Fruit fly (Drosophila melanogaster): Measurements from ENCODE around the gene D19A.

Gene D19A

DNA sequence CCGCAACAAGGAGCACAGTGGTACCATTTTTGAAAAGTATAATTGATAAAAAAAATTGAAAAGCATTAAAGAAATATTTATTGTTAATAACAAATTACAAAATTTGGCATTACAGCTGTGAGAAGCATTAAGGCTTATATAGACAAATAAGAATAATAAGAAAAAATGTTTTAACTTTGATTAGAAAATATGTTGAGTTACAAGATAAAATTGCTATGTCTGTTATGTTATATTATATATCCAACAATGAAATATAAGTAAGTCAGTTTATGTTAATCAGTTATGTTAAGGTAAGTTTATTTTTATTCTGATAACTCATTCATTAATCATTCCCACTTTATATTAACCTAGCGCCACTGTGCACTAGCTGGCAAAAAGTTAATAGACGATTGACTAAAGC lies 29.1 kb downstream of the D19A start:
- TF ChIP-seq svp (GFP tag) (peak; percentile 47), Lpt (GFP tag; optimal IDR thresholded peaks at IDR 0.05) (no peak)

DNA sequence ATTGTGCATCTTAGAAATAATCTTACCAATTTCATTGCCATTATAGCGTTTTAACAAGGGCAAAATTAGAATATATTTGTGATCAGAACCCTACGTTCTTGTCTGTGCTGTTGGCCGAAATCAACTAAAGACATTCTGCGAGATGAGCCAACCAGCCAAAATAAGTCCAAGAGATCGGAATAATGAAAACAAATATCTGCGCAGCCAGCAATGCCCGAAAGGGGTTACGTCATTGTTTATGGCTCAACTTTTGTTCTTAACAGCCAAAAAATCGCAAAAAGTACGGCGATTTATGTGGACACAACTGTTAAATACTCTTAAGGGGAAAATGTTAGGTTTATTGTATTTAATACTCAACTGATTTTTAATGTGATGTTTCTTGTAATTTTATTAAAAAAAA lies 30.4 kb downstream of the D19A start, which contains the start of gene Cpr65Ay:
Gene Cpr65Ay (minus strand): TSS at position 101 of the 400 bp plus-strand sequence.
- TF ChIP-seq cyc (GFP tag; optimal IDR thresholded peaks at IDR 0.05) (no peak), fd85E (GFP tag; optimal IDR thresholded peaks at IDR 0.05) (no peak), CG6163 (GFP tag; IDR thresholded peaks at IDR 0.05) (no peak), Sox14 (GFP tag; optimal IDR thresholded peaks at IDR 0.05) (no peak), OdsH (GFP tag; optimal IDR thresholded peaks at IDR 0.05) (no peak), pdm3 (GFP tag; optimal IDR thresholded peaks at IDR 0.05) (no peak), acj6 (GFP tag; optimal IDR thresholded peaks at IDR 0.05) (no peak), CG16779 (tag; optimal IDR thresholded peaks at IDR 0.05) (no peak), Eip78C (GFP tag) (no peak), topi (GFP tag; optimal IDR thresholded peaks at IDR 0.05) (no peak), dsx (GFP tag; optimal IDR thresholded peaks at IDR 0.05; ENCODE audit: poor library complexity, severe bottlenecking) (no peak), eg (GFP tag; IDR thresholded peaks at IDR 0.05) (no peak), CG10669 (GFP tag; optimal IDR thresholded peaks at IDR 0.05) (no peak), CG8119 (GFP tag; IDR thresholded peaks at IDR 0.05) (no peak), Ets21C (GFP tag; optimal IDR thresholded peaks at IDR 0.05) (no peak), fd59A (GFP tag; optimal IDR thresholded peaks at IDR 0.05) (no peak), Blimp-1 (GFP tag; optimal IDR thresholded peaks at IDR 0.05) (no peak), CG6792 (GFP tag; optimal IDR thresholded peaks at IDR 0.05) (no peak), CG6276 (GFP tag; optimal IDR thresholded peaks at IDR 0.05) (no peak), ss (GFP tag; optimal IDR thresholded peaks at IDR 0.05) (no peak)

DNA sequence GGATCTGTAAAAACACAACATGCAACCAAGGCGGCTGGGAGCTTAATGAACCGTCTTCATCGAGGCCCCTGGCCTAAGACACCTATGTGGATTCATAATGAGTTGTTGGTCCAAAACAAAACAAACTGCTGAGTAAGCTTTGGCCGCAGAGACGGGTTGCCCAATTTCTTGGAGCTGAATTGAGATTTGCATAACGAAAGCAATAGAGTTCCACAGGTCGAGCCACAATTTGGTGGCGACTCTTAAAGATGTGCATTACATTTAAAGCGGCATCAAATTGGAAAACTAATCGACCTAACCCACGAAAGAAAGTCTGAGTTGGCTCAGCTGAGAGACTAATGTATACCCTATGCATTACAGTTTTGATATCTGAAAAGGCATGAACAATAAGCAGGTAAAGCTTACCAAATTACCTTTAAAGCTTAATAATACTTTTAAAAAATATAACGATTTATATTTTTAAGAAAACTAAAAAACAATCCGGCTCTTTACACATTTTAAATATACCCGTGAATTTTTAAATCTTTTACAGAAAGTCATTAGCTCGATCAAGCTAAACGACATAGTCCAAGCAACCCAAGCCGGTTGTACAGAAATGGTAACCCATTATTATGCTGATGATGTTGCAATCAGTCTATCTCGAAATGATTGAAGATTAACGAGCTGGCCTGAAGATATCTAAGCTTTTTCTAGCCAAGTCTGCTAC lies 31.4 kb downstream of the D19A start, which contains the start of gene CG13297:
Gene CG13297 (minus strand): TSS at position 51 of the 706 bp plus-strand sequence.
- TF ChIP-seq CG32006 (GFP tag; optimal IDR thresholded peaks at IDR 0.05) (peak; percentile 14), CG4318 (GFP tag; optimal IDR thresholded peaks at IDR 0.05) (no peak), CG6276 (GFP tag; optimal IDR thresholded peaks at IDR 0.05) (peak; percentile 33), Eip78C (GFP tag) (peak; percentile 34)

DNA sequence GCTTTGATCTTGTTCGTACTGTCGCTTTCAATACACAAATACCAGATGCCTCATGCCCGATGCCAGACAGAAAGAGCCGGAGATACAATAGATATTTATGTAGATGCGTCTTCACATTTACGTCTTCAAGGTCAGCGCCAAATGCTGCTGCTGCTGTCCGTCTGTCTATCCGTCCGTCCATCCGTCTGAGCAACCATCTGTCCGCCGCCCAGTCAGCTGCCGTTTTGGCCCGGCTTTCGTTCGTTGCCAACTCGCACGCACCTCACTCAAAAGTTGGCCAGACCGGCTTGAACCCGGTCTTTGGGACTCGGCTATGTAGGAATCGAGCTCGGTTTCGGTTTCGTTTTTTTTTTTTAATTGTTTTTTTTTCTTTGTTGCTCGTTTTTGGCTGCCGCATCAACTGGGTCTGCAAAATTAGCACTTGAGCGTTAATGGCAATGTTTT lies 34.0 kb downstream of the D19A start:
- TF ChIP-seq eg (GFP tag; IDR thresholded peaks at IDR 0.05) (peak; percentile 84), esn (GFP tag; optimal IDR thresholded peaks at IDR 0.05) (no peak), OdsH (GFP tag; optimal IDR thresholded peaks at IDR 0.05) (no peak), Sox14 (GFP tag; optimal IDR thresholded peaks at IDR 0.05) (no peak), Hr39 (GFP tag; optimal IDR thresholded peaks at IDR 0.05) (no peak), Smox (GFP tag; optimal IDR thresholded peaks at IDR 0.05) (no peak), Sox102F (GFP tag; optimal IDR thresholded peaks at IDR 0.05) (no peak), acj6 (GFP tag; optimal IDR thresholded peaks at IDR 0.05) (no peak), net (GFP tag; optimal IDR thresholded peaks at IDR 0.05) (peak; percentile 59), dsx (GFP tag; optimal IDR thresholded peaks at IDR 0.05; ENCODE audit: poor library complexity, severe bottlenecking) (peak; percentile 62), Met (GFP tag; optimal IDR thresholded peaks at IDR 0.05) (no peak), CG6808 (GFP tag; optimal IDR thresholded peaks at IDR 0.05) (peak; percentile 86), CG4318 (GFP tag; optimal IDR thresholded peaks at IDR 0.05) (no peak), fd59A (GFP tag; optimal IDR thresholded peaks at IDR 0.05) (peak; percentile 20), CG10631 (GFP tag; optimal IDR thresholded peaks at IDR 0.05) (no peak), CG7368 (GFP tag; optimal IDR thresholded peaks at IDR 0.05) (peak; percentile 51), CG8119 (GFP tag; IDR thresholded peaks at IDR 0.05) (peak; percentile 77), CG3919 (GFP tag; optimal IDR thresholded peaks at IDR 0.05) (peak; percentile 37), Ets21C (GFP tag; optimal IDR thresholded peaks at IDR 0.05) (no peak), fkh (GFP tag; optimal IDR thresholded peaks at IDR 0.05) (no peak), Gug (GFP tag; IDR thresholded peaks at IDR 0.05) (no peak), Sox15 (GFP tag; optimal IDR thresholded peaks at IDR 0.05) (no peak), Hr4 (GFP tag; optimal IDR thresholded peaks at IDR 0.05) (no peak), Eip75B (GFP tag; optimal IDR thresholded peaks at IDR 0.05) (peak; percentile 53), CG16779 (tag; optimal IDR thresholded peaks at IDR 0.05) (peak; percentile 63), CG8632 (GFP tag; optimal IDR thresholded peaks at IDR 0.05) (peak; percentile 49), lz (GFP tag; optimal IDR thresholded peaks at IDR 0.05) (no peak), CG11294 (GFP tag; IDR thresholded peaks at IDR 0.05) (no peak), CG9139 (GFP tag; optimal IDR thresholded peaks at IDR 0.05) (peak; percentile 88), CG15336 (GFP tag; IDR thresholded peaks at IDR 0.05) (peak; percentile 65)

All from whole organism, prepupa.